Fruit fly (Drosophila melanogaster): ENCODE results near the gene CG7215.

CG7215 gene

dm6 chr3R:18199885-18200249 lies 32.8 kb upstream of the CG7215 start (continued):
- TF ChIP-seq D (optimal IDR thresholded peaks at IDR 0.05) (peak; percentile 6), D (GFP tag; optimal IDR thresholded peaks at IDR 0.05) (no peak), gem (tag; optimal IDR thresholded peaks at IDR 0.05) (no peak), unpg (GFP tag; optimal IDR thresholded peaks at IDR 0.05) (no peak), Myb (GFP tag; optimal IDR thresholded peaks at IDR 0.05) (no peak), stwl (tag; optimal IDR thresholded peaks at IDR 0.05) (peak; percentile 84), CG30431 (GFP tag; optimal IDR thresholded peaks at IDR 0.05) (no peak), CG10147 (GFP tag; optimal IDR thresholded peaks at IDR 0.05) (no peak), chm (GFP tag; IDR thresholded peaks at IDR 0.05) (no peak), CG32772 (GFP tag; IDR thresholded peaks at IDR 0.05) (no peak), Rx (GFP tag; IDR thresholded peaks at IDR 0.05) (no peak), fd96Cb (tag; optimal IDR thresholded peaks at IDR 0.05) (no peak), dysf (GFP tag; IDR thresholded peaks at IDR 0.05) (no peak), Hsf (GFP tag; optimal IDR thresholded peaks at IDR 0.05) (no peak), vvl (GFP tag; IDR thresholded peaks at IDR 0.05) (no peak), tna (GFP tag; IDR thresholded peaks at IDR 0.05; ENCODE audit: partially characterized antibody) (no peak), toy (GFP tag; IDR thresholded peaks at IDR 0.05) (no peak), CG14965 (GFP tag; optimal IDR thresholded peaks at IDR 0.05; ENCODE audit: borderline replicate concordance) (no peak), nau (GFP tag; optimal IDR thresholded peaks at IDR 0.05) (no peak), CG9797 (GFP tag; optimal IDR thresholded peaks at IDR 0.05) (peak; percentile 45), CG17912 (GFP tag; optimal IDR thresholded peaks at IDR 0.05) (no peak), Fer1 (GFP tag; optimal IDR thresholded peaks at IDR 0.05) (no peak), CG8359 (GFP tag; optimal IDR thresholded peaks at IDR 0.05; ENCODE audit: borderline replicate concordance) (no peak), p53 (GFP tag; optimal IDR thresholded peaks at IDR 0.05) (no peak), peb (GFP tag; IDR thresholded peaks at IDR 0.05) (no peak), Dip3 (GFP tag; optimal IDR thresholded peaks at IDR 0.05) (no peak), chn (GFP tag; optimal IDR thresholded peaks at IDR 0.05) (no peak), NC2β (GFP tag; optimal IDR thresholded peaks at IDR 0.05) (no peak), BEAF-32 (GFP tag; optimal IDR thresholded peaks at IDR 0.05) (peak; percentile 27), gro (GFP tag; optimal IDR thresholded peaks at IDR 0.05) (no peak), insv (GFP tag; optimal IDR thresholded peaks at IDR 0.05) (no peak), tgo (GFP tag; IDR thresholded peaks at IDR 0.05) (no peak), CG1233 (GFP tag; optimal IDR thresholded peaks at IDR 0.05) (no peak), CG8089 (GFP tag; optimal IDR thresholded peaks at IDR 0.05) (no peak), Dp (GFP tag; optimal IDR thresholded peaks at IDR 0.05) (peak; percentile 60), bcd (GFP tag; optimal IDR thresholded peaks at IDR 0.05) (no peak), Sin3A (optimal IDR thresholded peaks at IDR 0.05) (no peak), da (GFP tag; optimal IDR thresholded peaks at IDR 0.05) (no peak), CG15601 (tag; optimal IDR thresholded peaks at IDR 0.05) (peak; percentile 43), ind (GFP tag; optimal IDR thresholded peaks at IDR 0.05) (no peak), CG17186 (GFP tag; optimal IDR thresholded peaks at IDR 0.05) (peak; percentile 37), Pdp1 (GFP tag; optimal IDR thresholded peaks at IDR 0.05) (no peak), ci (GFP tag; IDR thresholded peaks at IDR 0.05) (no peak), cwo (GFP tag; optimal IDR thresholded peaks at IDR 0.05) (no peak), ewg (GFP tag; optimal IDR thresholded peaks at IDR 0.05) (peak; percentile 69), E2f2 (GFP tag; IDR thresholded peaks at IDR 0.05) (no peak), CG3838 (GFP tag; optimal IDR thresholded peaks at IDR 0.05) (no peak), CG2116 (GFP tag; optimal IDR thresholded peaks at IDR 0.05) (no peak)
